Fruit fly (Drosophila melanogaster) whole organism, embryonic: Measurements from ENCODE around the gene Pp1-87B.

ENCODE experiments used
- Adf1 ChIP-seq: fragments of 200-800 bp; sonication (Bioruptor generic); IDR thresholded peaks from 2 replicates; pipeline ENCODE4 v1.3.6; 2022; ENCODE audit warnings: missing biosample characterization, missing genetic modification characterization
- CG12155 ChIP-seq: fragments of 200-800 bp; sonication (Bioruptor generic); optimal IDR thresholded peaks from 3 replicates; lab custom pipeline; 2016; ENCODE audit warnings: missing biosample characterization, missing genetic modification characterization
- CG14965 ChIP-seq: fragments of 200-800 bp; sonication (Bioruptor generic); optimal IDR thresholded peaks from 2 replicates; lab custom pipeline; 2016; ENCODE audit warnings: missing biosample characterization, missing genetic modification characterization, borderline replicate concordance
- CG15514 ChIP-seq: fragments of 200-800 bp; sonication (Bioruptor generic); optimal IDR thresholded peaks from 3 replicates; lab custom pipeline; 2017; ENCODE audit warnings: missing biosample characterization, missing genetic modification characterization, mild to moderate bottlenecking, moderate library complexity, missing genetic modification reagents
- CG17186 ChIP-seq: fragments of 200-800 bp; sonication (Bioruptor generic); optimal IDR thresholded peaks from 3 replicates; lab custom pipeline; 2017; ENCODE audit warnings: missing biosample characterization, missing genetic modification reagents, missing genetic modification characterization
- CG17328 ChIP-seq: fragments of 200-800 bp; sonication (Bioruptor generic); IDR thresholded peaks from 2 replicates; pipeline ENCODE4 v1.3.6; 2022; ENCODE audit warnings: missing biosample characterization, missing genetic modification characterization
- CG17359 ChIP-seq: fragments of 200-800 bp; sonication (Bioruptor generic); optimal IDR thresholded peaks from 3 replicates; lab custom pipeline; 2018; ENCODE audit warnings: missing biosample characterization, mild to moderate bottlenecking, missing genetic modification characterization, moderate library complexity
- CG17568 ChIP-seq: fragments of 200-800 bp; sonication (Bioruptor generic); optimal IDR thresholded peaks from 2 replicates; lab custom pipeline; 2018; ENCODE audit warnings: missing biosample characterization, mild to moderate bottlenecking, missing genetic modification characterization, moderate library complexity
- CG1792 ChIP-seq: fragments of 200-800 bp; sonication (Bioruptor generic); optimal IDR thresholded peaks from 2 replicates; lab custom pipeline; 2016; ENCODE audit warnings: missing biosample characterization, missing genetic modification characterization
- CG2202 ChIP-seq: fragments of 200-800 bp; sonication (Bioruptor generic); optimal IDR thresholded peaks from 2 replicates; lab custom pipeline; 2018; ENCODE audit warnings: missing biosample characterization, mild to moderate bottlenecking, missing genetic modification characterization
- CG2678 ChIP-seq: fragments of 200-800 bp; sonication (Bioruptor generic); optimal IDR thresholded peaks from 3 replicates; lab custom pipeline; 2019; ENCODE audit warnings: missing biosample characterization, mild to moderate bottlenecking, missing genetic modification characterization, moderate library complexity
- CG32532 ChIP-seq: fragments of 200-800 bp; sonication (Bioruptor generic); IDR thresholded peaks from 2 replicates; pipeline ENCODE4 v1.3.6; 2022; ENCODE audit warnings: missing biosample characterization, missing genetic modification characterization
- CG7963 ChIP-seq: fragments of 200-800 bp; sonication (Bioruptor generic); IDR thresholded peaks from 3 replicates; pipeline ENCODE4 v1.3.6; 2022; ENCODE audit warnings: missing biosample characterization, missing genetic modification characterization; ENCODE audit not compliant: partially characterized antibody
- CG8388 ChIP-seq: fragments of 200-800 bp; sonication (Bioruptor generic); optimal IDR thresholded peaks from 2 replicates; lab custom pipeline; 2019; ENCODE audit warnings: missing biosample characterization, mild to moderate bottlenecking, missing genetic modification characterization, moderate library complexity
- D ChIP-seq, 2 experiments: fragments of 200-800 bp in 1 of 2; fragments of >200 bp in 1 of 2; sonication (Bioruptor generic) in 1 of 2; optimal IDR thresholded peaks; 2 replicates in 1 of 2; 3 replicates in 1 of 2; lab custom pipeline; 2017; ENCODE audit warnings: mild to moderate bottlenecking in 1 of 2, missing biosample characterization in 1 of 2, missing genetic modification characterization in 1 of 2, missing genetic modification reagents in 1 of 2
- Dip3 ChIP-seq: fragments of 200-800 bp; sonication (Bioruptor generic); optimal IDR thresholded peaks from 3 replicates; lab custom pipeline; 2016; ENCODE audit warnings: missing biosample characterization, missing genetic modification characterization
- Dll ChIP-seq: fragments of 200-800 bp; sonication (Bioruptor generic); IDR thresholded peaks from 4 replicates; pipeline ENCODE4 v1.3.6; 2022; ENCODE audit warnings: missing biosample characterization, missing genetic modification characterization; ENCODE audit not compliant: partially characterized antibody
- Doc3 ChIP-seq: fragments of 200-800 bp; sonication (Bioruptor generic); IDR thresholded peaks from 3 replicates; pipeline ENCODE4 v1.3.6; 2022; ENCODE audit warnings: missing biosample characterization, missing genetic modification characterization; ENCODE audit not compliant: partially characterized antibody
- E2f1 ChIP-seq: fragments of 200-800 bp; sonication (Bioruptor generic); IDR thresholded peaks from 2 replicates; pipeline ENCODE4 v1.3.6; 2022; ENCODE audit warnings: missing biosample characterization, missing genetic modification characterization
- HmgD ChIP-seq: fragments of 200-800 bp; sonication (Bioruptor generic); optimal IDR thresholded peaks from 3 replicates; lab custom pipeline; 2016; ENCODE audit warnings: missing biosample characterization, missing genetic modification characterization
- Hmx ChIP-seq: fragments of 200-800 bp; sonication (Bioruptor generic); optimal IDR thresholded peaks from 2 replicates; lab custom pipeline; 2016; ENCODE audit warnings: missing biosample characterization, missing genetic modification characterization
- Jarid2 ChIP-seq: fragments of 200-800 bp; sonication (Bioruptor generic); optimal IDR thresholded peaks from 3 replicates; lab custom pipeline; 2017; ENCODE audit warnings: mild to moderate bottlenecking, missing biosample characterization, missing genetic modification reagents, missing genetic modification characterization
- Kr ChIP-seq: fragments of 200-800 bp; sonication (Bioruptor generic); optimal IDR thresholded peaks from 2 replicates; lab custom pipeline; 2017; ENCODE audit warnings: missing biosample characterization, mild to moderate bottlenecking, missing genetic modification characterization
- NfI ChIP-seq: fragments of 200-800 bp; sonication (Bioruptor generic); optimal IDR thresholded peaks from 3 replicates; lab custom pipeline; 2018; ENCODE audit warnings: missing biosample characterization, mild to moderate bottlenecking, missing genetic modification characterization, moderate library complexity
- Ptx1 ChIP-seq: fragments of 200-800 bp; sonication (Bioruptor generic); IDR thresholded peaks from 2 replicates; pipeline ENCODE4 v1.3.6; 2022; ENCODE audit warnings: missing biosample characterization, missing genetic modification characterization
- Scr ChIP-seq: fragments of 200-800 bp; sonication (Bioruptor generic); IDR thresholded peaks from 2 replicates; pipeline ENCODE4 v1.3.6; 2022; ENCODE audit warnings: missing biosample characterization, missing genetic modification characterization; ENCODE audit not compliant: partially characterized antibody
- YL-1 ChIP-seq: fragments of 200-800 bp; sonication (Bioruptor generic); optimal IDR thresholded peaks from 3 replicates; lab custom pipeline; 2017; ENCODE audit warnings: missing biosample characterization, mild to moderate bottlenecking, missing genetic modification characterization
- ap ChIP-seq: fragments of 200-800 bp; sonication (Bioruptor generic); IDR thresholded peaks from 2 replicates; pipeline ENCODE4 v1.3.6; 2022; ENCODE audit warnings: missing biosample characterization, missing genetic modification characterization
- ash1 ChIP-seq: fragments of 200-800 bp; sonication (Bioruptor generic); optimal IDR thresholded peaks from 2 replicates; lab custom pipeline; 2018; ENCODE audit warnings: missing biosample characterization, mild to moderate bottlenecking, missing genetic modification characterization
- bcd ChIP-seq: fragments of 200-800 bp; sonication (Bioruptor generic); optimal IDR thresholded peaks from 2 replicates; lab custom pipeline; 2017; ENCODE audit warnings: missing biosample characterization, mild to moderate bottlenecking, missing genetic modification characterization
- cas ChIP-seq: fragments of 200-800 bp; sonication (Bioruptor generic); IDR thresholded peaks from 2 replicates; pipeline ENCODE4 v1.3.6; 2022; ENCODE audit warnings: missing biosample characterization, missing genetic modification characterization
- chif ChIP-seq, 2 experiments: fragments of 200-800 bp; sonication (Bioruptor generic); optimal IDR thresholded peaks; 3 replicates each; lab custom pipeline; 2016; ENCODE audit warnings: missing biosample characterization in 2 of 2, missing genetic modification characterization in 2 of 2
- chn ChIP-seq: fragments of 200-800 bp; sonication (Bioruptor generic); optimal IDR thresholded peaks from 2 replicates; lab custom pipeline; 2016; ENCODE audit warnings: missing biosample characterization, missing genetic modification characterization
- dm ChIP-seq: fragments of 200-800 bp; sonication (Bioruptor generic); optimal IDR thresholded peaks from 3 replicates; lab custom pipeline; 2016; ENCODE audit warnings: missing biosample characterization, missing genetic modification characterization
- fd102C ChIP-seq: fragments of 200-800 bp; sonication (Bioruptor generic); optimal IDR thresholded peaks from 2 replicates; lab custom pipeline; 2018; ENCODE audit warnings: missing biosample characterization, mild to moderate bottlenecking, missing genetic modification characterization, moderate library complexity
- fru ChIP-seq: fragments of >200 bp; optimal IDR thresholded peaks from 2 replicates; lab custom pipeline; 2017
- fu2 ChIP-seq: fragments of 200-800 bp; sonication (Bioruptor generic); optimal IDR thresholded peaks from 2 replicates; lab custom pipeline; 2016; ENCODE audit warnings: missing biosample characterization, missing genetic modification characterization
- jumu ChIP-seq: fragments of 200-800 bp; sonication (Bioruptor generic); optimal IDR thresholded peaks from 3 replicates; lab custom pipeline; 2016; ENCODE audit warnings: missing biosample characterization, missing genetic modification characterization
- kah ChIP-seq: fragments of 200-800 bp; sonication (Bioruptor generic); optimal IDR thresholded peaks from 2 replicates; lab custom pipeline; 2018; ENCODE audit warnings: missing biosample characterization, mild to moderate bottlenecking, missing genetic modification characterization
- lilli ChIP-seq: fragments of 200-800 bp; sonication (Bioruptor generic); optimal IDR thresholded peaks from 3 replicates; lab custom pipeline; 2016; ENCODE audit warnings: missing biosample characterization, missing genetic modification characterization
- pnt ChIP-seq: fragments of 200-800 bp; sonication (Bioruptor generic); optimal IDR thresholded peaks from 3 replicates; lab custom pipeline; 2016; ENCODE audit warnings: missing biosample characterization, missing genetic modification characterization
- pros ChIP-seq: fragments of 200-800 bp; sonication (Bioruptor generic); optimal IDR thresholded peaks from 3 replicates; lab custom pipeline; 2019; ENCODE audit warnings: missing biosample characterization, mild to moderate bottlenecking, missing genetic modification characterization, moderate library complexity
- ro ChIP-seq: fragments of 200-800 bp; sonication (Bioruptor generic); IDR thresholded peaks from 2 replicates; pipeline ENCODE4 v1.3.6; 2022; ENCODE audit warnings: missing biosample characterization, missing genetic modification characterization
- run ChIP-seq: fragments of 200-800 bp; sonication (Bioruptor generic); optimal IDR thresholded peaks from 3 replicates; lab custom pipeline; 2018; ENCODE audit warnings: missing biosample characterization, mild to moderate bottlenecking, missing genetic modification characterization
- sisA ChIP-seq: fragments of 200-800 bp; sonication (Bioruptor generic); IDR thresholded peaks from 2 replicates; pipeline ENCODE4 v1.3.6; 2022; ENCODE audit warnings: missing biosample characterization, missing genetic modification characterization
- sug ChIP-seq: fragments of 200-800 bp; optimal IDR thresholded peaks from 2 replicates; lab custom pipeline; 2019; ENCODE audit warnings: missing biosample characterization, mild to moderate bottlenecking, missing genetic modification characterization, moderate library complexity
- vnd ChIP-seq: fragments of 200-800 bp; sonication (Bioruptor generic); IDR thresholded peaks from 3 replicates; pipeline ENCODE4 v1.3.6; 2022; ENCODE audit warnings: missing biosample characterization, missing genetic modification characterization; ENCODE audit not compliant: partially characterized antibody
- yki ChIP-seq: fragments of >200 bp; optimal IDR thresholded peaks from 3 replicates; lab custom pipeline; 2018
- zfh2 ChIP-seq: fragments of 200-800 bp; sonication (Bioruptor generic); optimal IDR thresholded peaks from 2 replicates; lab custom pipeline; 2016; ENCODE audit warnings: missing biosample characterization, missing genetic modification characterization

Pp1-87B gene

DNA sequence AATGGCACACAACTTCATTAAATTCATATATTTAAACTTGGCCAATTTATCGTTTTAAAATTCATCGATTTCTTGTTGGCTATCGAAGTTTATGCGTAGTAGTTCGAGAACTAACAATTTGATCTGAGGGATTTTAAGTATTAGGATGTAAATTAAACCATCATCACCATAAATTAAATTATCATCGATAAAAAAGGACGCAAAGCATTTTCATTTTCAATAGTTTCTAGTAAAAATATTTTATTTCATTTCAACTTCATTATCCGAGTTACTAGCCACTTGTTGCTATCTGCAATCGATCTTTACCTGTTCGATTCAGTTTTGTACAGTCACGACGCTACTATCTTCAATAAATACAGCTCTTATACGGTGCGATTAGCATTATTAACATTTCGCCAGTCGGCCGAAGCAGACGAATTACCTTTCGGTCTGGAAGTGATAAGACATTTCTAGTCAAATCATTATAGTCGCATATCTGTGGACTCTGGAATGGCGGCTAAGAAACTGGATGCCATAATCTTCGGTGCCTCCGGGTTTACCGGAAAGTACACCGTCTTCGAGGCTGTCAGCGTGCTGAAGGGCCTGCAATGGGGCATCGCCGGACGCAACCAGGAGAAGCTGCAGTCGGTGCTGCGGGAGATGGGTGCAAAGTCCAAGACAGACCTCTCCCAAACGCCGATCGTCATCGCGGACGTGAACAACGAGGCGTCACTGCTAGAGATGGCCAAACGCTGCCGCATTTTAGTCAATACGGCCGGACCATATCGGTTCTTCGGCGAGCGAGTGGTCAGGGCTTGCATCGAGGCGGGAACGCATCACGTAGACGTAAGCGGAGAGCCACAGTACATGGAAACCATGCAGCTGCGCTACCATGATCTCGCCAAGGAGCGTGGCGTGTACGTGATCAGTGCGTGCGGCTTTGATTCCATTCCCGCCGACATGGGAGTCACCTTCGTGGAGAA lies 19.2 kb downstream of the Pp1-87B start, which contains the start of gene CG5167 (continued):
- TF ChIP-seq sisA (GFP tag; lab: Robert Waterston, UW) (no peak), CG12155 (peak; percentile 38), Dip3 (GFP tag; lab: Kevin White, UChicago) (peak; percentile 7), yki (lab: Kevin White, UChicago) (no peak), jumu (GFP tag; lab: Kevin White, UChicago) (no peak), Dll (GFP tag; lab: Robert Waterston, UW) (peak; percentile 25; the same call in 1 of the 4 replicates), fru (lab: Kevin White, UChicago) (no peak), Kr (no peak), Jarid2 (GFP tag; lab: Kevin White, UChicago) (no peak), pnt (GFP tag; lab: Kevin White, UChicago) (no peak), CG17186 (no peak), ap (GFP tag; lab: Robert Waterston, UW) (no peak), CG17328 (GFP tag; lab: Robert Waterston, UW) (peak; percentile 54), CG15514 (GFP tag; lab: Kevin White, UChicago) (peak; percentile 51), Adf1 (GFP tag; lab: Robert Waterston, UW) (no peak), chif (GFP tag; optimal IDR thresholded peaks at IDR 0.05; lab: Kevin White, UChicago) (no peak), CG17568 (GFP tag; lab: Kevin White, UChicago) (no peak), sug (tag; lab: Kevin White, UChicago) (peak; percentile 36), ro (no peak), CG32532 (GFP tag; lab: Robert Waterston, UW) (no peak), cas (GFP tag; lab: Robert Waterston, UW) (no peak), Scr (GFP tag; lab: Robert Waterston, UW) (no peak; the same call in 1 of the 2 replicates), D (optimal IDR thresholded peaks at IDR 0.05; lab: Kevin White, UChicago) (no peak), D (GFP tag; optimal IDR thresholded peaks at IDR 0.05; lab: Kevin White, UChicago) (no peak), kah (GFP tag; lab: Kevin White, UChicago) (peak; percentile 66), Hmx (no peak), HmgD (GFP tag; lab: Kevin White, UChicago) (no peak), CG2202 (tag; lab: Kevin White, UChicago) (peak; percentile 7), CG1792 (GFP tag; lab: Kevin White, UChicago) (no peak), run (no peak), bcd (GFP tag; lab: Kevin White, UChicago) (no peak), E2f1 (GFP tag; lab: Robert Waterston, UW) (no peak), CG17359 (tag; lab: Kevin White, UChicago) (peak; percentile 49), CG14965 (GFP tag; lab: Kevin White, UChicago) (no peak), CG7963 (GFP tag; lab: Robert Waterston, UW) (no peak), Ptx1 (GFP tag; lab: Robert Waterston, UW) (no peak), lilli (GFP tag; lab: Kevin White, UChicago) (peak; percentile 45), zfh2 (GFP tag; lab: Kevin White, UChicago) (no peak), CG2678 (tag; lab: Kevin White, UChicago) (peak; percentile 61), Doc3 (GFP tag; lab: Robert Waterston, UW) (peak; percentile 53; the same call in 1 of the 3 replicates), YL-1 (no peak), dm (no peak), NfI (GFP tag; lab: Kevin White, UChicago) (no peak), fd102C (GFP tag; lab: Kevin White, UChicago) (no peak), vnd (GFP tag; lab: Robert Waterston, UW) (no peak), pros (GFP tag; lab: Kevin White, UChicago) (no peak), ash1 (GFP tag; lab: Kevin White, UChicago) (no peak), fu2 (GFP tag; lab: Kevin White, UChicago) (no peak), CG8388 (GFP tag; lab: Kevin White, UChicago) (peak; percentile 24), chn (no peak)
